Fruit fly (Drosophila melanogaster) whole organism: ENCODE measurements around the gene Hsp68.

Experiments used
- CG8478 ChIP-seq: fragments of >200 bp; optimal IDR thresholded peaks from 2 replicates; lab custom pipeline; 2018; ENCODE audit warnings: inconsistent platforms
- Dll ChIP-seq: fragments of >200 bp; optimal IDR thresholded peaks from 2 replicates; lab custom pipeline; 2017
- pan ChIP-seq: fragments of >200 bp; optimal IDR thresholded peaks from 2 replicates; lab custom pipeline; 2017
- psq ChIP-seq: fragments of >200 bp; optimal IDR thresholded peaks from 2 replicates; lab custom pipeline; 2017
- usp ChIP-seq: fragments of >200 bp; optimal IDR thresholded peaks from 2 replicates; lab custom pipeline; 2017; ENCODE audit warnings: missing biosample characterization, missing genetic modification characterization, mixed read lengths

DNA sequence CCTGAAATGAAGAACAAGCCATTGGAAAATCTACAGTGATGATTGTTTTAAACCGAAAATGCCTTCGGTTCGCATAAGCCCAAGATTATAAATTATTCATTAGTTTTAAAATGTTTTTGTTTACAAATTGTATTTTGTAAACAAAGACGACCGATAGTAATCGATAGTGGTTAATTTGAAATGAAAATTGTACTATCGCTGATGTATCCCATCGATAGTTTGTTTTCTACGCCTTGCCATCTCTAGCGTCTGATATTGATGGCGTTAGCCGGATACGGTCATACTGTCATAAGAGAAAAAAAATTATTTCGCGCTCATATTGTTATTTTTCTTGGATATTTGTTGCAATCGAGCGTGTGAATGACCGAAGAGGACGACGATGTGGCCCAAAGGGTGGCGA, 931 bp upstream of the Hsp68 start, which contains the start of gene SMC1:
- TF ChIP-seq CG8478 (lab: Kevin White, UChicago): no peak
- no peak for TF ChIP-seq pan (lab: Kevin White, UChicago)
- no peak for TF ChIP-seq usp (GFP tag; lab: Kevin White, UChicago)
- no peak for TF ChIP-seq Dll (lab: Kevin White, UChicago)
- no peak for TF ChIP-seq psq
